Worm (Caenorhabditis elegans) whole organism, young adult: ENCODE results near the gene ZK938.10.
A peak's percentile ranks its signal among the peaks of the same experiment; 100 is the strongest.

Source experiments
- F37B4.10 ChIP-seq: fragments of 200-800 bp; sonication (Bioruptor generic); IDR thresholded peaks from 2 replicates; pipeline ENCODE4 v1.3.6; 2022; ENCODE audit warnings: missing genetic modification characterization, missing compliant biosample characterization
- Y79H2A.3 ChIP-seq: fragments of 200-800 bp; sonication (Bioruptor generic); conservative IDR thresholded peaks from 2 replicates; pipeline ENCODE4 v1.3.6; 2022; ENCODE audit warnings: missing genetic modification reagents, missing genetic modification characterization, missing compliant biosample characterization
- ama-1 ChIP-seq, 3 experiments: fragments of 150-350 bp in 1 of 3; sonication (generic microtip) in 2 of 3; optimal IDR thresholded peaks; 2 replicates each; lab custom pipeline; 2014 to 2018; ENCODE audit warnings: missing biosample characterization in 2 of 3, missing genetic modification characterization in 2 of 3, missing genetic modification reagents in 2 of 3
- cebp-1 ChIP-seq, 2 experiments: fragments of 200-800 bp in 1 of 2; sonication (Bioruptor generic) in 1 of 2; sonication (generic microtip) in 1 of 2; IDR thresholded peaks in 1 of 2; optimal IDR thresholded peaks in 1 of 2; 2 replicates each; pipeline versions ENCODE4 v1.3.6 to Lab custom; 2017 to 2022; ENCODE audit warnings: missing compliant biosample characterization in 2 of 2, missing genetic modification characterization in 2 of 2, mild to moderate bottlenecking in 1 of 2, missing genetic modification reagents in 1 of 2, moderate library complexity in 1 of 2
- ceh-58 ChIP-seq: fragments of 200-800 bp; sonication (Bioruptor generic); IDR thresholded peaks from 2 replicates; pipeline ENCODE4 v1.3.6; 2022; ENCODE audit warnings: missing genetic modification characterization, missing compliant biosample characterization
- ceh-79 ChIP-seq: sonication (generic microtip); optimal IDR thresholded peaks from 2 replicates; lab custom pipeline; 2017; ENCODE audit warnings: mild to moderate bottlenecking, missing genetic modification characterization, missing compliant biosample characterization
- chd-7 ChIP-seq: sonication (generic microtip); optimal IDR thresholded peaks from 2 replicates; lab custom pipeline; 2016; ENCODE audit warnings: mild to moderate bottlenecking, missing genetic modification characterization, moderate library complexity, missing compliant biosample characterization
- ets-4 ChIP-seq: fragments of 200-800 bp; sonication (Bioruptor generic); optimal IDR thresholded peaks from 2 replicates; lab custom pipeline; 2018; ENCODE audit warnings: mild to moderate bottlenecking, missing genetic modification characterization, missing compliant biosample characterization
- lin-35 ChIP-seq, 3 experiments: fragments of 150-350 bp in 2 of 3; sonication (generic microtip) in 1 of 3; optimal IDR thresholded peaks; 2 replicates each; lab custom pipeline; 2014 to 2018; ENCODE audit warnings: missing biosample characterization in 3 of 3, missing genetic modification characterization in 3 of 3, missing genetic modification reagents in 3 of 3
- lsl-1 ChIP-seq: fragments of 200-800 bp; sonication (Bioruptor generic); optimal IDR thresholded peaks from 2 replicates; lab custom pipeline; 2018; ENCODE audit warnings: mild to moderate bottlenecking, missing genetic modification characterization, moderate library complexity, missing compliant biosample characterization
- pha-4 ChIP-seq: fragments of 150-350 bp; sonication (generic microtip); optimal IDR thresholded peaks from 2 replicates; lab custom pipeline; 2014; ENCODE audit warnings: missing biosample characterization, missing genetic modification reagents, missing genetic modification characterization
- repo-1 ChIP-seq: sonication (generic microtip); optimal IDR thresholded peaks from 2 replicates; lab custom pipeline; 2017; ENCODE audit warnings: mild to moderate bottlenecking, missing genetic modification characterization, missing compliant biosample characterization

- TF ChIP-seq Y79H2A.3 (GFP tag; lab: Robert Waterston, UW) (no peak), ama-1 (optimal IDR thresholded peaks at IDR 0.05; lab: Kevin White, UChicago) (no peak), ama-1 (GFP tag; optimal IDR thresholded peaks at IDR 0.05; lab: Kevin White, UChicago) (no peak), F37B4.10 (no peak), repo-1 (tag; lab: Kevin White, UChicago) (no peak), ceh-58 (GFP tag; lab: Robert Waterston, UW) (no peak), cebp-1 (GFP tag; IDR thresholded peaks at IDR 0.05; lab: Robert Waterston, UW) (no peak), cebp-1 (tag; optimal IDR thresholded peaks at IDR 0.05; lab: Kevin White, UChicago) (no peak), ets-4 (GFP tag; lab: Kevin White, UChicago) (peak; percentile 71), ceh-79 (tag; lab: Kevin White, UChicago) (no peak), pha-4 (tag; lab: Kevin White, UChicago) (no peak), lsl-1 (GFP tag; lab: Kevin White, UChicago) (no peak), lin-35 (GFP tag; optimal IDR thresholded peaks at IDR 0.05; lab: Kevin White, UChicago) (no peak), chd-7 (tag; lab: Kevin White, UChicago) (no peak)
Observed at ce11 chrII:9891823-9892222, 41.0 kb upstream of the ZK938.10 start.
